Fruit fly (Drosophila melanogaster): ENCODE measurements around the gene CG16743.
A peak's percentile ranks its signal among the peaks of the same experiment; 100 is the strongest.

The CG16743 gene

DNA sequence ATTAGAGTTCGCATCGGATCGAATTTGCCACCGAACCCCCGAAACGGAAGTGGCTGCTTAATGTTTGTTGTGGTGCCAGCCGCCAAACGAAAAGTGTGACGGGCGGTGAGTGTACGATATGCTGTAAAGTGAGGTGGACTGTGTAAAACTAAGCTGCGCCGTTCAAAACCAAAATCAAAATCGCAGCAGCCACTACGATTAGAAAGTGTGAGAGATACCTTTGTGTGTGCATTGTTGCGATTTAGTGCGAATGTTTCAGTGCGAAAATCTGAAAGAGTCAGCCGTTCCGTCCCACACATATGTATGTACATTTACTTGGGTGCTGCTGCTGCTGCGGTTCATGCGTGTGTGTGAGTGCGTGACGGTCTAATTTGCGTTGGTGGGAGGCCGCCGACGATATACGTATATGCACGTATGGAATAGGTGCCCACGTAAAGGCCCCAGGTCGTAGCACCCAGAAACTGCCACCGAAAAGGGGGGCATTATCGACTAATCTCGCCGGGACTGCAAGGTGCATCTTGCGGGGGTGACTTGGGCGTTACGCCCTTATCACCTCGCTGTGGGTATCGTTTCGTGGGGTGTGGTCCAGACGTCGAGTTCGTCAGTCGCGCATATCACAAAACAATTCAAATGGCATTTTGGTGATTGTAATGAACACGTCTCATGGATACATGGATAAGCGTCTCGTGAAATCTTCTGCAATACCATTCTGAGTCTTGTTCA lies 4.9 kb downstream of the CG16743 start:
- TF ChIP-seq CG34367 (tag; optimal IDR thresholded peaks at IDR 0.05) (no peak), EcR (GFP tag; optimal IDR thresholded peaks at IDR 0.05) (peak; percentile 55)

DNA sequence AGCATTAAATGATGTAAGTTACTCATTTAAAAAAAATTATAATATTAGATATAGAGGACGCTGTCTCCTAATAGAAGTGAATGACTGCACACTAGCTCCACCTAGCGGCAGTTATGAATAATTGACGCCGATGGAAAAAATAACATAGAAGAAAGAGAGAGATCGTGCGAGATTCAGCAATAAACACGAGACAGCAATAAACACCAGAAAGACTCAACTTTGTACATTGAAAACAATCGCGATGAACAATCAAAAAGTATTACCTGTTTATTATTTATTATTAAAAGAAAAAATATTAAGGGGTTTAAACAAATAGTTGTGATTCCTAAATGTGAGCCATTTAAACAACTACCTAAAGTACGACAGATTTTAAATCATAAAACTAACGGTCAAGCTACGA lies 14.1 kb downstream of the CG16743 start:
- TF ChIP-seq CG10348 (GFP tag; IDR thresholded peaks at IDR 0.05) (no peak), CG4496 (GFP tag; IDR thresholded peaks at IDR 0.05) (peak; percentile 52; the same call in 2 of the 3 replicates), Pif1B (GFP tag; optimal IDR thresholded peaks at IDR 0.05) (no peak), Pif1A (GFP tag; optimal IDR thresholded peaks at IDR 0.05) (no peak), CG13204 (GFP tag; optimal IDR thresholded peaks at IDR 0.05) (no peak), EcR (GFP tag; optimal IDR thresholded peaks at IDR 0.05) (no peak), Ets98B (GFP tag; IDR thresholded peaks at IDR 0.05) (peak; percentile 70), CG9948 (tag; optimal IDR thresholded peaks at IDR 0.05) (no peak), CG32121 (GFP tag; IDR thresholded peaks at IDR 0.05) (peak; percentile 46), rn (GFP tag; IDR thresholded peaks at IDR 0.05) (no peak), CG12605 (GFP tag; IDR thresholded peaks at IDR 0.05) (no peak), CG17806 (tag; optimal IDR thresholded peaks at IDR 0.05) (peak; percentile 6), fd96Ca (GFP tag; IDR thresholded peaks at IDR 0.05) (no peak), CG8301 (tag; optimal IDR thresholded peaks at IDR 0.05) (no peak), gl (tag; optimal IDR thresholded peaks at IDR 0.05) (no peak), CG34367 (tag; optimal IDR thresholded peaks at IDR 0.05) (no peak), Snoo (tag; optimal IDR thresholded peaks at IDR 0.05) (no peak), CG15710 (tag; optimal IDR thresholded peaks at IDR 0.05) (no peak), CG8159 (tag; optimal IDR thresholded peaks at IDR 0.05) (no peak), CG14655 (GFP tag; optimal IDR thresholded peaks at IDR 0.05) (no peak), D1 (tag; optimal IDR thresholded peaks at IDR 0.05) (no peak)

DNA sequence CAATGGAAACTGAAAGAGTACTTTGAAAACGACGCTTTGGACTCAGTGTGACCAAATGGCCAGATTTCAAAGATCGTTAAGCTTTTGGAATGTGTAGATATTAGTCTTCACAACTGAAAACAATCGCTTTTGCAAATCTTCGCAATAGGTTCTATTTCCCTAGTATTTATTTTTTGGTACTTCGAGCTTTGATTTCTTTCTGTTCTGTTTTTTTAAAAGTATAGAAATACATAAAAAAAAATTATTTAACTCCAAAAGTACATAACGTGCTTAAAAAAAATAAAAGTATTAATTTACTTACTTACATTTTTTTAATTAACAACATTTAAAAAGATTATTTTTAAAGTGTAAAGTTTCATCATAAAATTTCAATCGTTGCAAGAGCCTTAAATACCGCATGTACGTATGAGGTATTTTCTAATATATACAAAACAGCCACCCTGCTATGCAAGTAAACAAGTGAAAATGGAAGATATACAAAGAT lies 15.3 kb downstream of the CG16743 start, which contains the start of the genes piwi and CG12253:
TSS of gene piwi (minus strand) at position 51 of the 484 bp plus-strand sequence.
TSS of gene CG12253 (plus strand) at position 437 of the 484 bp plus-strand sequence.
- TF ChIP-seq CG32121 (GFP tag; IDR thresholded peaks at IDR 0.05) (no peak), CG34367 (tag; optimal IDR thresholded peaks at IDR 0.05) (peak; percentile 70), CG13204 (GFP tag; optimal IDR thresholded peaks at IDR 0.05) (no peak), CG8301 (tag; optimal IDR thresholded peaks at IDR 0.05) (no peak), CG15710 (tag; optimal IDR thresholded peaks at IDR 0.05) (peak; percentile 85), Snoo (tag; optimal IDR thresholded peaks at IDR 0.05) (peak; percentile 55), CG17806 (tag; optimal IDR thresholded peaks at IDR 0.05) (no peak), CG9948 (tag; optimal IDR thresholded peaks at IDR 0.05) (peak; percentile 74)

DNA sequence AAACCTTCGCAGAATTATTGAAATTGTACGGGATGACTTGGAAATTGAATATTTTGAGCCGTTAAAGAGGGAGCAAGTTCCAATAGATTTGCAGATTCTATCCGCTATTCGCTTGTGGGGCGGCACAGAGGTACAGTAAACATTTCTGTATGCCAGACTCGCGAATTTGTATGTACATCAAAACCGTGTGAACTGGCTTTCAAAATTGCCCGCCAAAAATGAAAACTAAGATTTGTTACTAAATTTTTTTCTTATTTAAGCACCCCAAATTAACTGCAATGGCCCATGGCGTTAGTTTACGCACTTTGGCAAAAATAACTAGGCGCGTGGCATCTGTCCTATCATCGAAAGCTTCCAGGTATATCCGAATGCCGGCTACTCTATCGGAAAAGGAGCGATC lies 15.9 kb downstream of the CG16743 start:
- no peak for TF ChIP-seq EcR (GFP tag; optimal IDR thresholded peaks at IDR 0.05)
- TF ChIP-seq D1 (tag; optimal IDR thresholded peaks at IDR 0.05), result no peak
- no peak for TF ChIP-seq CG34367 (tag; optimal IDR thresholded peaks at IDR 0.05)
- no peak for TF ChIP-seq CG13204 (GFP tag; optimal IDR thresholded peaks at IDR 0.05)
- TF ChIP-seq CG14655 (GFP tag; optimal IDR thresholded peaks at IDR 0.05), result no peak
- no peak for TF ChIP-seq Ets98B (GFP tag; IDR thresholded peaks at IDR 0.05)
- no peak for TF ChIP-seq CG17806 (tag; optimal IDR thresholded peaks at IDR 0.05)
- TF ChIP-seq CG8301 (tag; optimal IDR thresholded peaks at IDR 0.05), result no peak
- TF ChIP-seq CG12605 (GFP tag; IDR thresholded peaks at IDR 0.05), result no peak
- TF ChIP-seq CG15710 (tag; optimal IDR thresholded peaks at IDR 0.05), result no peak
- no peak for TF ChIP-seq Snoo (tag; optimal IDR thresholded peaks at IDR 0.05)
- no peak for TF ChIP-seq Pif1B (GFP tag; optimal IDR thresholded peaks at IDR 0.05)
- TF ChIP-seq CG4496 (GFP tag; IDR thresholded peaks at IDR 0.05), result no peak
- TF ChIP-seq fd96Ca (GFP tag; IDR thresholded peaks at IDR 0.05), result no peak

DNA sequence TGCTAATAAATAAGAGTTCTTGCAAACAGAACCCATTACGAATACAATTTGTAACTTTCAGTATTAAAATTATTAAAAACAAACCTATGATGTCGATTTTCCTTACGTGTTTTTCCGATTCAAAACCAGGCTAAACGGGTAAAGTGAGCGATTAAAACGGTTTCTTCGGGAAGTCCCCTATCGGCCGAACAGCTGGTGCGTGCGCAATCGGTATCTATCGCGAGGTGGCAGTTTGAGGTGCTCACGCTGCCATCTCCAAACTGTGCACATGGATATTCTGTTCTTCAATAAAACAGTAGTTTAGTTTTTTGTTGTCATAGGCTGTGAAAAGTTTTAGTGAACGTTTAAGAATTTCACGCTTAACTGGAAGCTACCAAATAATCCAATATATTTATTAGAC lies 17.1 kb downstream of the CG16743 start, which contains the start of gene TTLL4A:
TSS of gene TTLL4A (plus strand) at position 240 of the 400 bp plus-strand sequence.
- TF ChIP-seq CG8159 (tag; optimal IDR thresholded peaks at IDR 0.05) (no peak), CG9948 (tag; optimal IDR thresholded peaks at IDR 0.05) (no peak), D1 (tag; optimal IDR thresholded peaks at IDR 0.05) (no peak)

DNA sequence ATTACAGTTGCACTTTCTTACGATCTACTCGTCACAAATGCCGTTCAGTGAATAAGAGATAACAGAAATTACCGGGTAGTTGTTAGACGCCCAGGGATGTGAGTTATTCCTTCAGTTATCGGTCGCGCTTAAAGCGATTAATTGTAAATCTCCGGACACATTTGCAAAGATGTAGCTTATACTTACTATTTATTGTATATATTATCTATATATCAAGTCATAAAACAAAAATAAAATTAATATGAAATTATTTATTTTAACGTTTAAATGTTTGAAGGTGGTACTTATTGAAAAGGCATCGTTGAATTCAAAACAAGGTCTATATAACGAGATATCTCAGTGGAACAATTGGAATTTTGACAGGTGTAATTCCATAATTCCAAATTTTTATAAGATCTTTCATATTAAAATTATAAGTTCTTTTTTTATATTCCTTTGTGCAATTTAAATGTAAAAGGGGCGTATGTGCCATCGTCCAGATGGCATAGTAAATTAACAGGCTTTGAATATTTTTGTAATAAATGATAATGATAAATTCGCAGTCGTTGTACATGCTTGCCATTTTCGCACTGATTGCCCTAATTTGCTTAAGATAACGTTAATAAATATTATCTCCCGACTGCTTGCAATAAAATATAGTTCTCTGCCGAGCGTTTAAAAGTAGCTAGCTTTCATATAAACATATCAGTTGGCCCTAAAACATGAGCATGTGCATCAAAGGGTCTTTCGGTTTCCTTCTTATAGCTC lies 29.5 kb downstream of the CG16743 start, which contains the start of the genes aub and lectin-33A:
TSS of gene aub (minus strand) at position 101 of the 747 bp plus-strand sequence.
TSS of gene lectin-33A (plus strand) at position 697 of the 747 bp plus-strand sequence.
- TF ChIP-seq Pif1A (GFP tag; optimal IDR thresholded peaks at IDR 0.05), result no peak
- no peak for TF ChIP-seq rn (GFP tag; IDR thresholded peaks at IDR 0.05)
- TF ChIP-seq D1 (tag; optimal IDR thresholded peaks at IDR 0.05), result no peak
- no peak for TF ChIP-seq Pif1B (GFP tag; optimal IDR thresholded peaks at IDR 0.05)
- no peak for TF ChIP-seq CG13204 (GFP tag; optimal IDR thresholded peaks at IDR 0.05)
- no peak for TF ChIP-seq Snoo (tag; optimal IDR thresholded peaks at IDR 0.05)
- no peak for TF ChIP-seq CG17806 (tag; optimal IDR thresholded peaks at IDR 0.05)
- TF ChIP-seq CG8301 (tag; optimal IDR thresholded peaks at IDR 0.05), result no peak
- no peak for TF ChIP-seq EcR (GFP tag; optimal IDR thresholded peaks at IDR 0.05)
- no peak for TF ChIP-seq CG4496 (GFP tag; IDR thresholded peaks at IDR 0.05)
- TF ChIP-seq CG12605 (GFP tag; IDR thresholded peaks at IDR 0.05), result no peak
- no peak for TF ChIP-seq CG14655 (GFP tag; optimal IDR thresholded peaks at IDR 0.05)
- TF ChIP-seq CG34367 (tag; optimal IDR thresholded peaks at IDR 0.05), result no peak
- no peak for TF ChIP-seq CG9948 (tag; optimal IDR thresholded peaks at IDR 0.05)
- no peak for TF ChIP-seq Ets98B (GFP tag; IDR thresholded peaks at IDR 0.05)
- TF ChIP-seq CG32121 (GFP tag; IDR thresholded peaks at IDR 0.05), result no peak
- no peak for TF ChIP-seq CG8159 (tag; optimal IDR thresholded peaks at IDR 0.05)
- TF ChIP-seq gl (tag; optimal IDR thresholded peaks at IDR 0.05), result no peak
- TF ChIP-seq fd96Ca (GFP tag; IDR thresholded peaks at IDR 0.05), result no peak
- no peak for TF ChIP-seq CG15710 (tag; optimal IDR thresholded peaks at IDR 0.05)

All from whole organism, pupa.